Fruit fly (Drosophila melanogaster): ENCODE data around the gene tld.

The tld gene

DNA sequence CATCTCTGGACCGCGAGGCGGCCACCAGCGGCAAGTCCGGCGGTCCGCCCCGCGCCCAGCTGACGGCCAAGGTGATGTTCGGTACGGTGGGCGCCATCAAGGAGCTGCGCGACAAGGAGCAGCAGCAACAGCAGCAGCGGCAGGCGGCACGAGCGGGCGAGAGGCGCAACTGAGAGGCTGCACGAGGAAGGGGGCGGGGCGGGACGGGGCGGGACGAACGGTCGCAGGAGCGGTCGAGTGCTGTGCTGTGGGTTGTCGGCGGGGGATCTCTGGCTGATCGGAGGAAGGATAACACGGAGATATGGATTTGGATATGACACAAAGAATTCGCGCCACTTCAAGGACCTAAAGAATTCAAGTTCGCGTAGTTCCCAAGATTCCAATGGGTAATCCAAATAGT is 20.1 kb downstream of the tld start:
- TF ChIP-seq GATAd (GFP tag; optimal IDR thresholded peaks at IDR 0.05) (no peak), CG32264 (GFP tag; optimal IDR thresholded peaks at IDR 0.05) (no peak), Dfd (GFP tag; optimal IDR thresholded peaks at IDR 0.05) (peak; percentile 82), dl (GFP tag; optimal IDR thresholded peaks at IDR 0.05; ENCODE audit: insufficient read depth in 1 of 2, partially characterized antibody in 2 of 2) (no peak), lola (GFP tag; optimal IDR thresholded peaks at IDR 0.05) (no peak)

DNA sequence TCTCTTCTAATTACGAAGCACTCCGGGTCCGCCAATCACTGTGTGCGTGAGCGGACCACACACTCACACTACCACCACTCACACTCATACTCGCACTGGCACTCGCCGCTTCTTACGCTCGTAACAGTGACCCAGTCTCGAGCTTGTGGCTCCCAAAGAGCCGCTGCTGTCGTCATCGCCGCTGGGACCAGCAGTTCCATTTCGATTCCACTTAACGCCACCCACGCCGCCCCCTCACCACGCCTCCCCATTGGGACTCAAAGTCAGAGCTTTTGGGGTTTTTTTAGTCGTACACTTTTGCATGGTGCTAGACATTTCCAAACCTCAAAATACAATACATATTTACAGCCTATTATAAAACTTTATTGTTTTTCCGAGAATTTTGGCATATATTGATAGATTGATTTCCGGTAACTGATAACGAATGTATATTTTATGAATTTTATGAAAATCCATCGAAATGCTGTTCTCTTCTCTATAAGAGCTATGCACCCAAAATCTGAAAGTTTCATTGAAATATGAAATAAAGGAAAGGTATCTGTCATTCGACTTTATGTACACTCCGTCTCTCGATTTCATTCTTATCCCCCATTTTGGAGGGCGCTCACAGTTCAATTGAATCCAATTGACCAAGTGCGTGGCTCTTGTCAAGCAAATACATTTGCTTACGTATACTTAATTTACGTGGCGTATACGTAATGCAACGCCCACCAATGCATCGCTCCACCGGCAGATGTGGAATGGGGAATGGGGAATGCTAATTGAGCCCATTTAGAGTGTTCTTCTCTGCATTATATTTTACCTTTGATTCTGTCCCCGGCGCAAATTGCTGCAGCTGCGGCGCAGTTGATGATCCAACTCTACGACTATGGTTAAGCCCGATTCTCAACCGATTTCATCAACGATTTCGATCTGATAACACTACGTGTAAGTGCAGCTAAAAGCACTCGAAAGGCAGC is 22.0 kb downstream of the tld start, which contains the start of gene CG42331:
Gene CG42331, plus strand, starts transcription at position 909 of the 959 bp plus-strand sequence.
- TF ChIP-seq lola (GFP tag; optimal IDR thresholded peaks at IDR 0.05) (no peak), h (GFP tag; optimal IDR thresholded peaks at IDR 0.05) (peak; percentile 50), foxo (GFP tag; optimal IDR thresholded peaks at IDR 0.05) (peak in 1 of 2 experiments; percentile 69), Jra (GFP tag; optimal IDR thresholded peaks at IDR 0.05) (no peak), brk (GFP tag; optimal IDR thresholded peaks at IDR 0.05) (peak; percentile 11), Hr83 (GFP tag; optimal IDR thresholded peaks at IDR 0.05; ENCODE audit: poor library complexity, severe bottlenecking) (no peak), Dif (GFP tag; optimal IDR thresholded peaks at IDR 0.05; ENCODE audit: partially characterized antibody) (peak; percentile 3), dl (GFP tag; optimal IDR thresholded peaks at IDR 0.05; ENCODE audit: insufficient read depth in 1 of 2, partially characterized antibody in 2 of 2) (peak in 1 of 2 experiments; percentile 52), rgr (GFP tag; optimal IDR thresholded peaks at IDR 0.05) (peak; percentile 50), GATAd (GFP tag; optimal IDR thresholded peaks at IDR 0.05) (no peak), Rel (GFP tag; optimal IDR thresholded peaks at IDR 0.05) (no peak), Rel (tag; optimal IDR thresholded peaks at IDR 0.05) (peak; percentile 87), woc (GFP tag; optimal IDR thresholded peaks at IDR 0.05) (no peak), OdsH (GFP tag; optimal IDR thresholded peaks at IDR 0.05) (peak; percentile 51), psq (GFP tag; optimal IDR thresholded peaks at IDR 0.05) (no peak), usp (GFP tag; optimal IDR thresholded peaks at IDR 0.05) (no peak), pan (optimal IDR thresholded peaks at IDR 0.05) (no peak), tai (GFP tag; optimal IDR thresholded peaks at IDR 0.05) (no peak), HLH106 (tag; optimal IDR thresholded peaks at IDR 0.05) (peak; percentile 23), fru (GFP tag; optimal IDR thresholded peaks at IDR 0.05) (peak; percentile 71), Hr78 (GFP tag; optimal IDR thresholded peaks at IDR 0.05) (no peak), CG9705 (GFP tag; optimal IDR thresholded peaks at IDR 0.05) (no peak), CrebA (GFP tag; optimal IDR thresholded peaks at IDR 0.05; ENCODE audit: borderline replicate concordance) (no peak), CG32264 (GFP tag; optimal IDR thresholded peaks at IDR 0.05) (no peak), Hnf4 (GFP tag; optimal IDR thresholded peaks at IDR 0.05) (peak; percentile 5), ey (GFP tag; optimal IDR thresholded peaks at IDR 0.05) (peak; percentile 38)

DNA sequence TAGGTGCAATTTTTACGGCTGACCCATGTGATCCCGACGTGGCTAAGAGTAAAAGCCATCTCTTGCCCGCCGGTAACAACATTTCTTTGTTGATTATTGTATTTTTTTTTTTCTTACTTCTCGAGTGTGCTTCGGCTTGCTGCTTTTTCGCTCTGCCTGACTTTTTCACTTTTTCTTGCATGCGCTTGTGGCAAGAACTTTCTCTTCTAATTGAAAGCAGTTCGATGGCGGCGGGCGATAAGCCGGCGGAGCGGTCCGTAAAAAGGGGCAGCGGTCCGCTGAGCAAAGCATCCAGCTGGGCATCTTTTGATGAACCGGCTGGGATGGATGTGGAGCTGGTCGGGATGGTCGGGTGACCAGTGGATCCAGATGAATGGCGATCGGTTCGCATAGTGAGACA is 23.5 kb downstream of the tld start:
- TF ChIP-seq CG32264 (GFP tag; optimal IDR thresholded peaks at IDR 0.05) (no peak), GATAd (GFP tag; optimal IDR thresholded peaks at IDR 0.05) (no peak), dsf (GFP tag; optimal IDR thresholded peaks at IDR 0.05; ENCODE audit: borderline replicate concordance) (no peak), HLH106 (tag; optimal IDR thresholded peaks at IDR 0.05) (no peak), h (GFP tag; optimal IDR thresholded peaks at IDR 0.05) (no peak), CrebA (GFP tag; optimal IDR thresholded peaks at IDR 0.05; ENCODE audit: borderline replicate concordance) (no peak), CG9705 (GFP tag; optimal IDR thresholded peaks at IDR 0.05) (no peak), brk (GFP tag; optimal IDR thresholded peaks at IDR 0.05) (no peak)

DNA sequence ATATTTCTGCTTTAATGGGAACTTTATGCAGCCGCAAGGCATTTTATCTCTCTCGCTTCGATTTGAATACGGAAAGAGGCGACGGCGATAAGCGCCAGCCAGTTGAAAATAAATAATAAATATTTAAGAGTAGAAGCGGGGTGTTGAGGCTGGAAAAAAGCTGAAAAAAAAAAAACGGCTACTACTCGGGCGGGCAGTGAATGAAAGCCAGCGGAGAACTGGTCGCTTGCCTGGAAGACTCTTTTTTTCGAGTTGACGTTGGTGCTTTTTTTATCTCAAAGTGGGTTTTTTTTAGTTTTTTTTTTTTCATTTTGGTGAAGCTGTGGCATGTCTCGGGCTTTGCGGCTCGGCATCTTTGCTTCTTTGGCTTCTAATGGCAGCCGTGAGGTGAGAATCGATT is 23.9 kb downstream of the tld start:
- no peak for TF ChIP-seq CG32264 (GFP tag; optimal IDR thresholded peaks at IDR 0.05)
- TF ChIP-seq pan (optimal IDR thresholded peaks at IDR 0.05), result no peak
- TF ChIP-seq dmrt93B (GFP tag; optimal IDR thresholded peaks at IDR 0.05), result no peak
- no peak for TF ChIP-seq GATAd (GFP tag; optimal IDR thresholded peaks at IDR 0.05)
- TF ChIP-seq OdsH (GFP tag; optimal IDR thresholded peaks at IDR 0.05), result no peak
- no peak for TF ChIP-seq ey (GFP tag; optimal IDR thresholded peaks at IDR 0.05)
- TF ChIP-seq foxo (GFP tag; optimal IDR thresholded peaks at IDR 0.05), result no peak
- TF ChIP-seq rgr (GFP tag; optimal IDR thresholded peaks at IDR 0.05), result no peak
- TF ChIP-seq Jra (GFP tag; optimal IDR thresholded peaks at IDR 0.05), result no peak
- TF ChIP-seq sv (GFP tag; optimal IDR thresholded peaks at IDR 0.05), result no peak
- no peak for TF ChIP-seq Rel (GFP tag; optimal IDR thresholded peaks at IDR 0.05)
- no peak for TF ChIP-seq Rel (tag; optimal IDR thresholded peaks at IDR 0.05)
- no peak for TF ChIP-seq dsf (GFP tag; optimal IDR thresholded peaks at IDR 0.05; ENCODE audit: borderline replicate concordance)
- no peak for TF ChIP-seq usp (GFP tag; optimal IDR thresholded peaks at IDR 0.05)
